Worm (Caenorhabditis elegans): ENCODE measurements around the gene C01G10.7.

The C01G10.7 gene

DNA sequence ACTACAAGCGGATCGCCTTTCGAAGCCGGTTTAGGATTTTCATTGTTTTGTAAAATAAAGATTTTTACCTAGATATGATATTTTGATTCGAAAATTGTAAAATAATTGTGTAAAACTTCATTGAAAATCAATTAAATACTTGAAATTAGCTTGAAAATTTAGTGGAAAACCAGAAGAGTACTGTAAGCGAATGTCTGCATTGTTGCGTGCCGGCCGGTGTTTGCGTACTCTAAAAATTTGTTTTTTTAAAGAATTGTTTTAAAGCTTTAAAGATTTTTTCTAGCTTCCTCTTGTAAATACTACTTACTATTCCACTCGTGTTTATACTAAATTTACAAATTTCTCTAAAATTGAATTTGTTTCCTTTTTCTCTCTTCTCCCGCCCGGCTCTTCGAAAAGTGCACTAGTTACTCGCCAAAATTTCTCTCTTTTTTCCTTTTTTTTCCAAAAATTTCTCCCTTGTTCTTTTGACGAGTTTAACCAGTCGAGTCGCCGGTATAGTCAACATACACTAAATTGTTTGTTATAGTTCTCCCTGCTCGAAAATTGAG is 16.0 kb upstream of the C01G10.7 start:
- TF ChIP-seq daf-12 (tag; optimal IDR thresholded peaks at IDR 0.05) = no peak
- peak; percentile 52 for TF ChIP-seq fkh-10 (GFP tag; optimal IDR thresholded peaks at IDR 0.05)
- TF ChIP-seq elt-3 (tag; optimal IDR thresholded peaks at IDR 0.05) = no peak

DNA sequence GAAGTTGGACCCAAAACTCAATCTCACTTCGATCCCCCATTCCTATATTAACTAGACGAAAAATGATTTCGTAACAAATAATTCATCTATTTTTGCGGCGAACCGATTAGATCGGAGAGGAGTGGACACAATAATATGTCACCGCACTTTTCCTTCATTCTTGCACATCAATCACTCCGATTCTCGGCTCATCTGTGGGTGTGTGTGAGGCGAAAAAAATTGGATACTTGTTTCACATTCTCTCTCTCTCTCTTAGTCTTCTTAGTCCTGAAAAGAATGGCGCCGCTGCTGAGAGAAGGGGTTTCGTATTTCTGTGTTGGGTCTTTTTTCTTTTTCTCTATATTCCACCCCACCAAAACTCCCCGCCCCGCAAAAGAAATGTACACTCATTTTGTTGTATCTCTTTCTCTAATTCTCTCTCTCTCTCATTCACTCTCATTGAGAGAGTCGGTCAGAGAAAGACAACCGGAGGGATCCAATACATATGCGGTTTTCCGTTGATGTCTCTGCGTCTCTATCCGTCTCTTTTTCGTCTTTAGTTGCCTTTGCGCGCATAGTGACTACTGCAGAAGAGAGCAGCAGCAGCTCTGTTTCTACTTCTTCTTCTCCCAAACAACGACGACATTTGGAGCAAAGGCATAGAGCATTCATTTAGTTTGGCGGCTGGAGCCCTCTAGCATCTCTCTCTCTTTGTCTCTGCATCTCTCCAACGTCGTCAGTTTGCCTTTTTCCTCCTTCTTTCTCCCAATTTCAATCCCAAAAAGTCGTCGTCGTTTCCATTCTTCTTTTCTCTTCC is 14.3 kb upstream of the C01G10.7 start, which contains the start of gene unc-76:
Gene unc-76, plus strand, starts transcription at position 746 of the 796 bp plus-strand sequence.
- TF ChIP-seq ztf-11 (tag; optimal IDR thresholded peaks at IDR 0.05) (no peak), tbx-2 (tag; optimal IDR thresholded peaks at IDR 0.05) (peak; percentile 74), pha-4 (tag; optimal IDR thresholded peaks at IDR 0.05) (peak; percentile 89), nhr-12 (tag; optimal IDR thresholded peaks at IDR 0.05) (no peak), sea-2 (GFP tag; optimal IDR thresholded peaks at IDR 0.05) (peak; percentile 2), R02D3.7 (tag; optimal IDR thresholded peaks at IDR 0.05) (peak; percentile 58), daf-12 (tag; optimal IDR thresholded peaks at IDR 0.05) (no peak), nhr-76 (tag; optimal IDR thresholded peaks at IDR 0.05) (no peak), egl-27 (tag; optimal IDR thresholded peaks at IDR 0.05) (peak; percentile 68), nhr-67 (tag; optimal IDR thresholded peaks at IDR 0.05) (no peak), nhr-23 (tag; optimal IDR thresholded peaks at IDR 0.05) (peak; percentile 5), ama-1 (optimal IDR thresholded peaks at IDR 0.05) (peak; percentile 8), ceh-28 (tag; optimal IDR thresholded peaks at IDR 0.05) (peak; percentile 59), fkh-10 (GFP tag; optimal IDR thresholded peaks at IDR 0.05) (peak; percentile 54), mml-1 (tag; optimal IDR thresholded peaks at IDR 0.05) (no peak), ztf-4 (tag; optimal IDR thresholded peaks at IDR 0.05) (no peak), jun-1 (tag; optimal IDR thresholded peaks at IDR 0.05) (no peak), fkh-2 (tag; optimal IDR thresholded peaks at IDR 0.05) (no peak), elt-3 (tag; optimal IDR thresholded peaks at IDR 0.05) (no peak), nhr-28 (tag; optimal IDR thresholded peaks at IDR 0.05) (no peak), unc-62 (GFP tag; optimal IDR thresholded peaks at IDR 0.05) (peak; percentile 81), nhr-25 (tag; optimal IDR thresholded peaks at IDR 0.05) (no peak), lsy-12 (tag; optimal IDR thresholded peaks at IDR 0.05) (peak; percentile 54), elt-1 (tag; optimal IDR thresholded peaks at IDR 0.05) (no peak), nhr-77 (tag; optimal IDR thresholded peaks at IDR 0.05) (no peak), nfya-1 (tag; optimal IDR thresholded peaks at IDR 0.05; ENCODE audit: insufficient read depth) (peak; percentile 81), fos-1 (tag; optimal IDR thresholded peaks at IDR 0.05) (no peak), zag-1 (tag; optimal IDR thresholded peaks at IDR 0.05) (peak; percentile 73), ceh-9 (tag; optimal IDR thresholded peaks at IDR 0.05) (no peak), elt-2 (tag; optimal IDR thresholded peaks at IDR 0.05) (peak; percentile 0), mdl-1 (tag; optimal IDR thresholded peaks at IDR 0.05) (no peak), nhr-237 (tag; optimal IDR thresholded peaks at IDR 0.05) (no peak), lin-39 (tag; optimal IDR thresholded peaks at IDR 0.05) (peak; percentile 96), nhr-43 (tag; optimal IDR thresholded peaks at IDR 0.05; ENCODE audit: poor library complexity, severe bottlenecking) (peak; percentile 42), hmg-11 (tag; optimal IDR thresholded peaks at IDR 0.05) (peak; percentile 89), unc-39 (tag; optimal IDR thresholded peaks at IDR 0.05) (no peak), egl-5 (tag; optimal IDR thresholded peaks at IDR 0.05) (peak; percentile 62), skn-1 (tag; optimal IDR thresholded peaks at IDR 0.05) (no peak), eor-1 (tag; optimal IDR thresholded peaks at IDR 0.05) (no peak), pqm-1 (tag; optimal IDR thresholded peaks at IDR 0.05) (no peak), snpc-4 (tag; optimal IDR thresholded peaks at IDR 0.05) (peak; percentile 61), nhr-11 (tag; optimal IDR thresholded peaks at IDR 0.05) (peak; percentile 56), ceh-82 (tag; optimal IDR thresholded peaks at IDR 0.05) (no peak), lin-15B (tag; optimal IDR thresholded peaks at IDR 0.05) (peak; percentile 62), ZK546.5 (tag; optimal IDR thresholded peaks at IDR 0.05) (no peak), ceh-16 (tag; optimal IDR thresholded peaks at IDR 0.05) (no peak), aly-2 (tag; optimal IDR thresholded peaks at IDR 0.05) (no peak)
